Worm (Caenorhabditis elegans): ENCODE measurements around the gene cank-26.

- no peak for TF ChIP-seq unc-62 (GFP tag; optimal IDR thresholded peaks at IDR 0.05)
- TF ChIP-seq pbrm-1 (GFP tag; IDR thresholded peaks at IDR 0.05), result 0 out of 2 replicates have a peak, but pooled peaks have one; percentile 26
- no peak for TF ChIP-seq sea-2 (GFP tag; IDR thresholded peaks at IDR 0.05)
These were observed 43.0 kb downstream of the cank-26 start for ce11 chrII:3931825-3932224.

Measured in whole organism, young adult.